Worm (Caenorhabditis elegans) whole organism, L3 larva: ENCODE results near the gene clec-128.
A peak's percentile ranks its signal among the peaks of the same experiment; 100 is the strongest.

Experiments used
- R02D3.7 ChIP-seq: fragments of 150-350 bp; optimal IDR thresholded peaks from 2 replicates; lab custom pipeline; 2014; ENCODE audit warnings: missing biosample characterization, missing genetic modification characterization
- ZK546.5 ChIP-seq: sonication (generic microtip); optimal IDR thresholded peaks from 2 replicates; lab custom pipeline; 2017; ENCODE audit warnings: missing biosample characterization, missing genetic modification characterization
- aly-2 ChIP-seq: fragments of 150-350 bp; optimal IDR thresholded peaks from 2 replicates; lab custom pipeline; 2014; ENCODE audit warnings: missing biosample characterization, missing genetic modification characterization
- ceh-16 ChIP-seq: sonication (generic microtip); optimal IDR thresholded peaks from 2 replicates; lab custom pipeline; 2017; ENCODE audit warnings: missing biosample characterization, missing genetic modification characterization
- ceh-28 ChIP-seq: fragments of 150-350 bp; optimal IDR thresholded peaks from 2 replicates; lab custom pipeline; 2014; ENCODE audit warnings: missing biosample characterization, missing genetic modification reagents, missing genetic modification characterization
- ceh-82 ChIP-seq: fragments of 150-350 bp; optimal IDR thresholded peaks from 2 replicates; lab custom pipeline; 2014; ENCODE audit warnings: missing biosample characterization, missing genetic modification characterization
- ceh-9 ChIP-seq: sonication (generic microtip); optimal IDR thresholded peaks from 2 replicates; lab custom pipeline; 2018; ENCODE audit warnings: missing biosample characterization, missing genetic modification characterization
- daf-12 ChIP-seq: fragments of 150-350 bp; optimal IDR thresholded peaks from 2 replicates; lab custom pipeline; 2014; ENCODE audit warnings: missing biosample characterization, missing genetic modification reagents, missing genetic modification characterization
- egl-27 ChIP-seq: sonication (generic microtip); optimal IDR thresholded peaks from 4 replicates; lab custom pipeline; 2017; ENCODE audit warnings: missing biosample characterization, missing genetic modification reagents, missing genetic modification characterization
- egl-5 ChIP-seq: fragments of 150-350 bp; optimal IDR thresholded peaks from 2 replicates; lab custom pipeline; 2017; ENCODE audit warnings: missing biosample characterization, missing genetic modification reagents, missing genetic modification characterization, inconsistent platforms
- elt-1 ChIP-seq: fragments of 150-350 bp; optimal IDR thresholded peaks from 2 replicates; lab custom pipeline; 2014; ENCODE audit warnings: missing biosample characterization, missing genetic modification characterization
- elt-2 ChIP-seq: sonication (generic microtip); optimal IDR thresholded peaks from 2 replicates; lab custom pipeline; 2016; ENCODE audit warnings: missing genetic modification reagents, mild to moderate bottlenecking, missing genetic modification characterization, missing compliant biosample characterization
- elt-3 ChIP-seq, 3 experiments: fragments of 150-350 bp in 1 of 3; sonication (generic microtip) in 2 of 3; optimal IDR thresholded peaks; 2 replicates in 2 of 3; 4 replicates in 1 of 3; lab custom pipeline; 2014 to 2017; ENCODE audit warnings: missing biosample characterization in 3 of 3, missing genetic modification characterization in 3 of 3
- eor-1 ChIP-seq, 2 experiments: fragments of 150-350 bp; optimal IDR thresholded peaks; 2 replicates each; lab custom pipeline; 2014 to 2018; ENCODE audit warnings: missing biosample characterization in 2 of 2, missing genetic modification characterization in 2 of 2
- fkh-10 ChIP-seq: sonication (generic microtip); optimal IDR thresholded peaks from 2 replicates; lab custom pipeline; 2017; ENCODE audit warnings: missing biosample characterization, missing genetic modification reagents, missing genetic modification characterization
- fkh-2 ChIP-seq: fragments of 150-350 bp; optimal IDR thresholded peaks from 2 replicates; lab custom pipeline; 2014; ENCODE audit warnings: missing biosample characterization, missing genetic modification reagents, missing genetic modification characterization
- hmg-11 ChIP-seq: sonication (generic microtip); optimal IDR thresholded peaks from 2 replicates; lab custom pipeline; 2016; ENCODE audit warnings: missing genetic modification characterization, missing compliant biosample characterization
- jun-1 ChIP-seq: fragments of 150-350 bp; optimal IDR thresholded peaks from 2 replicates; lab custom pipeline; 2014; ENCODE audit warnings: missing biosample characterization, missing genetic modification reagents, missing genetic modification characterization
- lin-15B ChIP-seq: fragments of 150-350 bp; optimal IDR thresholded peaks from 2 replicates; lab custom pipeline; 2014; ENCODE audit warnings: missing biosample characterization, missing genetic modification characterization
- lin-39 ChIP-seq: fragments of 150-350 bp; optimal IDR thresholded peaks from 2 replicates; lab custom pipeline; 2018; ENCODE audit warnings: missing biosample characterization, missing genetic modification reagents, missing genetic modification characterization
- lsy-12 ChIP-seq: sonication (generic microtip); optimal IDR thresholded peaks from 2 replicates; lab custom pipeline; 2016; ENCODE audit warnings: mild to moderate bottlenecking, missing genetic modification characterization, missing compliant biosample characterization
- mdl-1 ChIP-seq: fragments of 150-350 bp; optimal IDR thresholded peaks from 2 replicates; lab custom pipeline; 2014; ENCODE audit warnings: missing biosample characterization, missing genetic modification characterization
- mml-1 ChIP-seq: fragments of 150-350 bp; sonication (generic microtip); optimal IDR thresholded peaks from 3 replicates; lab custom pipeline; 2014; ENCODE audit warnings: missing biosample characterization, missing genetic modification characterization
- nfya-1 ChIP-seq: sonication (generic microtip); optimal IDR thresholded peaks from 2 replicates; lab custom pipeline; 2017; ENCODE audit warnings: missing genetic modification characterization, mild to moderate bottlenecking, missing compliant biosample characterization, antibody characterized with exemption, moderate library complexity; ENCODE audit not compliant: insufficient read depth
- nhr-11 ChIP-seq: fragments of 150-350 bp; optimal IDR thresholded peaks from 2 replicates; lab custom pipeline; 2014; ENCODE audit warnings: missing biosample characterization, missing genetic modification characterization
- nhr-12 ChIP-seq: fragments of 150-350 bp; optimal IDR thresholded peaks from 2 replicates; lab custom pipeline; 2014; ENCODE audit warnings: missing biosample characterization, missing genetic modification characterization
- nhr-23 ChIP-seq: fragments of 150-350 bp; optimal IDR thresholded peaks from 2 replicates; lab custom pipeline; 2014; ENCODE audit warnings: missing biosample characterization, missing genetic modification reagents, missing genetic modification characterization
- nhr-237 ChIP-seq: fragments of 150-350 bp; optimal IDR thresholded peaks from 2 replicates; lab custom pipeline; 2014; ENCODE audit warnings: missing biosample characterization, missing genetic modification characterization
- nhr-25 ChIP-seq: sonication (generic microtip); optimal IDR thresholded peaks from 2 replicates; lab custom pipeline; 2017; ENCODE audit warnings: missing biosample characterization, missing genetic modification characterization
- nhr-28 ChIP-seq: fragments of 150-350 bp; optimal IDR thresholded peaks from 2 replicates; lab custom pipeline; 2014; ENCODE audit warnings: missing biosample characterization, missing genetic modification characterization
- nhr-43 ChIP-seq: sonication (generic microtip); optimal IDR thresholded peaks from 2 replicates; lab custom pipeline; 2016; ENCODE audit warnings: mild to moderate bottlenecking, missing genetic modification characterization, missing compliant biosample characterization; ENCODE audit not compliant: poor library complexity, severe bottlenecking
- nhr-76 ChIP-seq: fragments of 150-350 bp; sonication (generic microtip); optimal IDR thresholded peaks from 5 replicates; lab custom pipeline; 2014; ENCODE audit warnings: missing biosample characterization, missing genetic modification characterization
- nhr-77 ChIP-seq: fragments of 150-350 bp; optimal IDR thresholded peaks from 2 replicates; lab custom pipeline; 2014; ENCODE audit warnings: missing biosample characterization, missing genetic modification characterization
- pha-4 ChIP-seq: fragments of 150-350 bp; optimal IDR thresholded peaks from 2 replicates; lab custom pipeline; 2014; ENCODE audit warnings: missing biosample characterization, missing genetic modification reagents, missing genetic modification characterization
- pqm-1 ChIP-seq: fragments of 150-350 bp; optimal IDR thresholded peaks from 2 replicates; lab custom pipeline; 2017; ENCODE audit warnings: missing biosample characterization, missing genetic modification characterization, inconsistent platforms
- sea-2 ChIP-seq: fragments of 150-350 bp; sonication (generic microtip); optimal IDR thresholded peaks from 4 replicates; lab custom pipeline; 2014; ENCODE audit warnings: missing biosample characterization, missing genetic modification reagents, missing genetic modification characterization
- skn-1 ChIP-seq: fragments of 150-350 bp; optimal IDR thresholded peaks from 2 replicates; lab custom pipeline; 2014; ENCODE audit warnings: missing biosample characterization, missing genetic modification characterization
- snpc-4 ChIP-seq: fragments of 150-350 bp; optimal IDR thresholded peaks from 2 replicates; lab custom pipeline; 2014; ENCODE audit warnings: missing biosample characterization, missing genetic modification characterization
- tbx-2 ChIP-seq: sonication (generic microtip); optimal IDR thresholded peaks from 2 replicates; lab custom pipeline; 2016; ENCODE audit warnings: mild to moderate bottlenecking, missing genetic modification characterization, missing compliant biosample characterization
- unc-39 ChIP-seq: sonication (generic microtip); optimal IDR thresholded peaks from 4 replicates; lab custom pipeline; 2017; ENCODE audit warnings: missing biosample characterization, missing genetic modification characterization
- unc-62 ChIP-seq: fragments of 150-350 bp; sonication (generic microtip); optimal IDR thresholded peaks from 4 replicates; lab custom pipeline; 2014; ENCODE audit warnings: missing biosample characterization, missing genetic modification reagents, missing genetic modification characterization
- ztf-11 ChIP-seq: fragments of 150-350 bp; optimal IDR thresholded peaks from 2 replicates; lab custom pipeline; 2014; ENCODE audit warnings: missing biosample characterization, missing genetic modification characterization

clec-128 gene

DNA sequence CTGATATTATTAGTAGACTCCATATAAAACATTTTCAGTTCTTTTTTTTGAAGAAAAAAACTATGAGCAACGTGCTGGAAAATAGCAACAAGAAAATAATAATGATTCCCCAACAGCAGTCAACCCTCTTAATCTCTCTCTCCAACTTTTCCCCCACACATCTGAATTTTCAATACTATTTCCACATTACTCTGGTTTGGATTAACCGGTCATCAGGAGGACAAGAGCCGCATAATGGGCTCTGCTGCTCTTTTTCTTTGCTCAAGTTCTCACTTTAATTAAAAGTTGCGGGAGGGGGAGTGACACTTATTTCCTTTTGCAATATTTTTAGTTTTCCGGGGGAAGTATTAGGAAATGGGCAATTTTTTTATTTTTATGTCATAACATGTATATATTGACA is 43.4 kb downstream of the clec-128 start:
- no peak for TF ChIP-seq mml-1 (tag; lab: Kevin White, UChicago)
- no peak for TF ChIP-seq aly-2 (tag; lab: Kevin White, UChicago)
- TF ChIP-seq R02D3.7 (tag; lab: Kevin White, UChicago): no peak
- no peak for TF ChIP-seq sea-2 (GFP tag; lab: Kevin White, UChicago)
- TF ChIP-seq lin-15B: no peak
- TF ChIP-seq nhr-77: no peak
- no peak for TF ChIP-seq elt-3 (tag; optimal IDR thresholded peaks at IDR 0.05; lab: Kevin White, UChicago)
- no peak for TF ChIP-seq tbx-2
- TF ChIP-seq ceh-82 (tag; lab: Kevin White, UChicago): no peak
- TF ChIP-seq lsy-12 (tag; lab: Kevin White, UChicago): no peak
- no peak for TF ChIP-seq nfya-1

DNA sequence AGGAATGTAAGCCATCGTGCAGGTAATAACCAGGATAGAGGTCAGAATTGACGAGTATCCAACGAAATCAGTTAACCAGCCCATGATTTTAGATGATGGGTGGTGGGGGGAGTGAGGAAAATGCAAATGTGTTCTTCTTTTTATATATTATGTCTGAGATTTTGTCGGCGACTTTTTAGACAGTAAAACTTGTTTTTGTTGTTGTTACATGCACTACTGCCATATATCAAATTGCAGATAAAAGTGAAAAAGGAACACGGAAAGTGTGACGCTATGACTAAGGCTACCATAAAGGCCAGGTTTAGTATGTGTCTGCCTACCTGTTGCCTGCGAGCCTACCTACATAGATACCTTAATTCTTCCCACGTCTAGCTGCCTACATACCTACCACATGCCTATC is 46.7 kb downstream of the clec-128 start, which contains the start of gene col-72:
Gene col-72 (minus strand): TSS at position 101 of the 400 bp plus-strand sequence.
- TF ChIP-seq ztf-11 (tag; lab: Kevin White, UChicago) (no peak), nfya-1 (no peak), nhr-77 (no peak), lin-15B (no peak), nhr-12 (tag; lab: Kevin White, UChicago) (no peak), ceh-82 (tag; lab: Kevin White, UChicago) (no peak), ceh-28 (tag; lab: Kevin White, UChicago) (no peak), nhr-25 (tag; lab: Kevin White, UChicago) (no peak), skn-1 (no peak), ceh-9 (no peak)

DNA sequence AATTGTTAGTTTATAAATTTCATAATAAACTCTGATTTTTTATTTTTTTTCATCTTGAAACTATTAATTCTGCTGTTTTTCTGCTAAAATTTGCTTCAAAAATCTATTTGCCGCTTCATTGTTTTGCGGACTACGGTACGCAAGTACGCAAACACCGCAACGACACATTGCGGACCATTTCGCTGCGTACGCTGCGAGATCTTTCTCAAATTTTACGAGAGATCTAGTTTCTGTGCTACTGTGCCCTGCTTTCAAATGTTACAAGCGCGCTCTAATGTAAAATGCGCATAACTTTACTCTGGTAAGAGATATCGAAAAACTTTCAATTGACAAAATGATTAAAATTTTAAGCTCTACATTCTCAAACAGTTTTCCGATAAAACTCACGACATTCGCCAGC is 47.3 kb downstream of the clec-128 start:
- TF ChIP-seq nhr-11 (tag; lab: Kevin White, UChicago): peak; percentile 42
- TF ChIP-seq lin-15B: peak; percentile 83
- TF ChIP-seq nfya-1: peak; percentile 75
- TF ChIP-seq nhr-23 (tag; lab: Kevin White, UChicago): peak; percentile 70
- TF ChIP-seq nhr-43 (tag; lab: Kevin White, UChicago): peak; percentile 33
- TF ChIP-seq lin-39 (tag; lab: Kevin White, UChicago): peak; percentile 52
- peak; percentile 2 for TF ChIP-seq snpc-4 (tag; lab: Kevin White, UChicago)
- peak; percentile 14 for TF ChIP-seq R02D3.7 (tag; lab: Kevin White, UChicago)
- peak; percentile 49 for TF ChIP-seq pha-4 (tag; lab: Kevin White, UChicago)

DNA sequence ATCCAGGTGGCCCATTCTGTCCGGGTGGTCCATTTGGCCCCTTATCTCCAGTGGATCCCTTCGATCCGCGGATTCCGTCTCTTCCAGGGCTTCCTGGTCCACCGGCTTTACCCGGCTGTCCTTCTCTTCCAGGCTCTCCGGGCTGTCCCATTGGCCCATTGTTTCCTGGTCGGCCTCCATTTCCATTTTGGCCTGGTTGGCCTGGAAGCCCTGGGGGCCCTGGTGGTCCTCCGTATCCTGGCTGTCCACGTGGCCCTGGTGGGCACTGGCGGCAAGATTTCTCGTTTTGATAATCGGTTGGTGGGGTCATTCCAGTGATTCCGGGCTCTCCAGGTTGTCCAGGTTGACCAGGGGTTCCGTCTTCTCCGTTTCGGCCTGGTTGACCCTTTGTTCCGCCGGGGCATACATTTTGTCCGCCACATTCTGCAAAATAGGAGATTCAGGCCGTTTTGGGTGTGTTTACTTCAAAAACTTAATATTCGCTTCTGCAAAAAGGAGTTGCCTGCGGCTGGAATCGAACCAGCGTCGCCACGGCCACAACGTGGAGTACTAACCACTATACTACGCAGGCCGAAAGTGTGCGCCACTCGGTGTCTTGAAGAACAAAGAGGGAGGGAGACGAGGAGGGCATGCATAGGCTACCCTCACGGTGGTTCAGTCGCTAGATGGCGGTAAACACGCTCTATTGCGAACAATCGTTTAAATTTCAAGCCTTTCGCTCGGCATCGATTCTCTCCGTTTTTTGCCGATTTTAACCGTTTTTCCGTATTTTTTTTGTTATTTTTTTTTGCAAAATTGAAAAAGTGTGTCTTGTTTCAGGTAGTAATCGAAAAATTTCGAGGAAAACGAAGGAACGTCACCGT is 49.6 kb downstream of the clec-128 start, which contains the start of gene W09G10.9:
Gene W09G10.9 (plus strand): TSS at position 813 of the 863 bp plus-strand sequence.
- TF ChIP-seq mml-1 (tag; lab: Kevin White, UChicago) (no peak), elt-3 (tag; optimal IDR thresholded peaks at IDR 0.05; lab: Kevin White, UChicago) (no peak), ZK546.5 (tag; lab: Kevin White, UChicago) (no peak), nhr-25 (tag; lab: Kevin White, UChicago) (peak; percentile 3), nhr-28 (no peak), nfya-1 (peak; percentile 45), hmg-11 (tag; lab: Kevin White, UChicago) (peak; percentile 79), pqm-1 (tag; lab: Kevin White, UChicago) (peak; percentile 8), elt-1 (tag; lab: Kevin White, UChicago) (no peak), mdl-1 (no peak), sea-2 (GFP tag; lab: Kevin White, UChicago) (no peak), daf-12 (tag; lab: Kevin White, UChicago) (no peak), ceh-28 (tag; lab: Kevin White, UChicago) (no peak), ceh-16 (tag; lab: Kevin White, UChicago) (no peak), unc-62 (GFP tag; lab: Kevin White, UChicago) (no peak), nhr-12 (tag; lab: Kevin White, UChicago) (no peak), lin-39 (tag; lab: Kevin White, UChicago) (peak; percentile 31), snpc-4 (tag; lab: Kevin White, UChicago) (peak; percentile 25), R02D3.7 (tag; lab: Kevin White, UChicago) (no peak), pha-4 (tag; lab: Kevin White, UChicago) (peak; percentile 30), nhr-237 (tag; lab: Kevin White, UChicago) (no peak), nhr-23 (tag; lab: Kevin White, UChicago) (peak; percentile 40), nhr-43 (tag; lab: Kevin White, UChicago) (peak; percentile 38), elt-2 (peak; percentile 42), jun-1 (no peak), fkh-10 (GFP tag; lab: Kevin White, UChicago) (no peak), aly-2 (tag; lab: Kevin White, UChicago) (no peak), tbx-2 (no peak), egl-5 (tag; lab: Kevin White, UChicago) (no peak), nhr-77 (no peak), egl-27 (tag; lab: Kevin White, UChicago) (no peak), fkh-2 (tag; lab: Kevin White, UChicago) (no peak), eor-1 (tag; optimal IDR thresholded peaks at IDR 0.05; lab: Kevin White, UChicago) (no peak), lin-15B (peak; percentile 73), nhr-76 (tag; lab: Kevin White, UChicago) (no peak), unc-39 (no peak)
